Worm (Caenorhabditis elegans) whole organism, mixed stage, embryonic: ENCODE results near the gene F21H7.12.

Source experiments
- M03D4.4 ChIP-seq: sonication (generic microtip); optimal IDR thresholded peaks from 2 replicates; lab custom pipeline; 2017; ENCODE audit warnings: mild to moderate bottlenecking, missing genetic modification characterization, missing compliant biosample characterization
- bed-3 ChIP-seq: fragments of 200-800 bp; sonication (Bioruptor generic); optimal IDR thresholded peaks from 3 replicates; lab custom pipeline; 2018; ENCODE audit warnings: mild to moderate bottlenecking, missing genetic modification characterization, moderate library complexity, missing compliant biosample characterization
- blmp-1 ChIP-seq: fragments of 150-350 bp; optimal IDR thresholded peaks from 2 replicates; lab custom pipeline; 2014; ENCODE audit warnings: missing biosample characterization, missing genetic modification characterization
- ceh-39 ChIP-seq: fragments of 150-350 bp; optimal IDR thresholded peaks from 2 replicates; lab custom pipeline; 2014; ENCODE audit warnings: missing biosample characterization, missing genetic modification characterization
- ceh-43 ChIP-seq: fragments of 200-800 bp; sonication (Bioruptor generic); optimal IDR thresholded peaks from 2 replicates; lab custom pipeline; 2018; ENCODE audit warnings: mild to moderate bottlenecking, missing genetic modification characterization, moderate library complexity, missing compliant biosample characterization
- ceh-83 ChIP-seq: fragments of 200-800 bp; sonication (Bioruptor generic); optimal IDR thresholded peaks from 2 replicates; lab custom pipeline; 2018; ENCODE audit warnings: mild to moderate bottlenecking, missing genetic modification characterization, missing compliant biosample characterization
- ces-1 ChIP-seq: fragments of 150-350 bp; optimal IDR thresholded peaks from 2 replicates; lab custom pipeline; 2014; ENCODE audit warnings: missing biosample characterization, missing genetic modification reagents, missing genetic modification characterization
- elt-1 ChIP-seq: sonication (generic microtip); optimal IDR thresholded peaks from 2 replicates; lab custom pipeline; 2017; ENCODE audit warnings: missing genetic modification characterization, mild to moderate bottlenecking, missing compliant biosample characterization, antibody characterized with exemption, moderate library complexity, borderline replicate concordance; ENCODE audit not compliant: insufficient read depth
- elt-3 ChIP-seq: fragments of 150-350 bp; optimal IDR thresholded peaks from 2 replicates; lab custom pipeline; 2014; ENCODE audit warnings: missing biosample characterization, missing genetic modification characterization
- flh-1 ChIP-seq: fragments of 200-800 bp; sonication (Bioruptor generic); optimal IDR thresholded peaks from 2 replicates; lab custom pipeline; 2018; ENCODE audit warnings: mild to moderate bottlenecking, missing genetic modification characterization, moderate library complexity, missing compliant biosample characterization
- ham-2 ChIP-seq: fragments of 200-800 bp; sonication (Bioruptor generic); optimal IDR thresholded peaks from 2 replicates; lab custom pipeline; 2018; ENCODE audit warnings: mild to moderate bottlenecking, missing genetic modification characterization, missing compliant biosample characterization
- hlh-1 ChIP-seq: fragments of 150-350 bp; optimal IDR thresholded peaks from 2 replicates; lab custom pipeline; 2014; ENCODE audit warnings: missing biosample characterization, missing genetic modification reagents, missing genetic modification characterization
- lin-13 ChIP-seq: fragments of 150-350 bp; optimal IDR thresholded peaks from 2 replicates; lab custom pipeline; 2014; ENCODE audit warnings: missing biosample characterization, missing genetic modification characterization
- lin-32 ChIP-seq: fragments of 200-800 bp; sonication (Bioruptor generic); optimal IDR thresholded peaks from 2 replicates; lab custom pipeline; 2018; ENCODE audit warnings: mild to moderate bottlenecking, missing genetic modification characterization, missing compliant biosample characterization
- lsy-2 ChIP-seq: fragments of 150-350 bp; optimal IDR thresholded peaks from 2 replicates; lab custom pipeline; 2014; ENCODE audit warnings: missing biosample characterization, missing genetic modification characterization
- mab-5 ChIP-seq: fragments of 150-350 bp; optimal IDR thresholded peaks from 2 replicates; lab custom pipeline; 2014; ENCODE audit warnings: missing biosample characterization, missing genetic modification characterization
- mls-2 ChIP-seq: sonication (generic microtip); optimal IDR thresholded peaks from 2 replicates; lab custom pipeline; 2016; ENCODE audit warnings: mild to moderate bottlenecking, missing genetic modification characterization, moderate library complexity, missing compliant biosample characterization
- nhr-12 ChIP-seq: fragments of 150-350 bp; optimal IDR thresholded peaks from 2 replicates; lab custom pipeline; 2014; ENCODE audit warnings: missing biosample characterization, missing genetic modification characterization
- nhr-2 ChIP-seq: fragments of 150-350 bp; optimal IDR thresholded peaks from 2 replicates; lab custom pipeline; 2014; ENCODE audit warnings: missing biosample characterization, missing genetic modification characterization
- nhr-28 ChIP-seq: fragments of 150-350 bp; optimal IDR thresholded peaks from 2 replicates; lab custom pipeline; 2014; ENCODE audit warnings: missing biosample characterization, missing genetic modification characterization
- nhr-76 ChIP-seq: sonication (generic microtip); optimal IDR thresholded peaks from 2 replicates; lab custom pipeline; 2017; ENCODE audit warnings: missing biosample characterization, missing genetic modification characterization
- pha-4 ChIP-seq: fragments of 150-350 bp; optimal IDR thresholded peaks from 2 replicates; lab custom pipeline; 2018; ENCODE audit warnings: missing biosample characterization, missing genetic modification reagents, missing genetic modification characterization
- sem-2 ChIP-seq: fragments of 200-800 bp; sonication (Bioruptor generic); optimal IDR thresholded peaks from 2 replicates; lab custom pipeline; 2018; ENCODE audit warnings: mild to moderate bottlenecking, missing genetic modification characterization, missing compliant biosample characterization
- snpc-4 ChIP-seq: fragments of 150-350 bp; optimal IDR thresholded peaks from 2 replicates; lab custom pipeline; 2014; ENCODE audit warnings: missing biosample characterization, missing genetic modification characterization
- sptf-1 ChIP-seq: sonication (generic microtip); optimal IDR thresholded peaks from 2 replicates; lab custom pipeline; 2017; ENCODE audit warnings: mild to moderate bottlenecking, missing genetic modification characterization, moderate library complexity, missing compliant biosample characterization
- tbx-8 ChIP-seq: fragments of 200-800 bp; sonication (Bioruptor generic); optimal IDR thresholded peaks from 2 replicates; lab custom pipeline; 2018; ENCODE audit warnings: mild to moderate bottlenecking, missing genetic modification characterization, moderate library complexity, missing compliant biosample characterization
- unc-120 ChIP-seq: sonication (generic microtip); optimal IDR thresholded peaks from 2 replicates; lab custom pipeline; 2017; ENCODE audit warnings: missing genetic modification characterization, missing compliant biosample characterization; ENCODE audit not compliant: poor library complexity, severe bottlenecking
- unc-39 ChIP-seq: fragments of 150-350 bp; optimal IDR thresholded peaks from 2 replicates; lab custom pipeline; 2014; ENCODE audit warnings: missing biosample characterization, missing genetic modification characterization
- unc-62 ChIP-seq: fragments of 150-350 bp; optimal IDR thresholded peaks from 2 replicates; lab custom pipeline; 2014; ENCODE audit warnings: missing biosample characterization, missing genetic modification reagents, missing genetic modification characterization
- zip-8 ChIP-seq: fragments of 150-350 bp; optimal IDR thresholded peaks from 2 replicates; lab custom pipeline; 2014; ENCODE audit warnings: missing biosample characterization, missing genetic modification characterization
- ztf-11 ChIP-seq: fragments of 150-350 bp; optimal IDR thresholded peaks from 2 replicates; lab custom pipeline; 2014; ENCODE audit warnings: missing biosample characterization, missing genetic modification characterization

F21H7.12 gene

DNA sequence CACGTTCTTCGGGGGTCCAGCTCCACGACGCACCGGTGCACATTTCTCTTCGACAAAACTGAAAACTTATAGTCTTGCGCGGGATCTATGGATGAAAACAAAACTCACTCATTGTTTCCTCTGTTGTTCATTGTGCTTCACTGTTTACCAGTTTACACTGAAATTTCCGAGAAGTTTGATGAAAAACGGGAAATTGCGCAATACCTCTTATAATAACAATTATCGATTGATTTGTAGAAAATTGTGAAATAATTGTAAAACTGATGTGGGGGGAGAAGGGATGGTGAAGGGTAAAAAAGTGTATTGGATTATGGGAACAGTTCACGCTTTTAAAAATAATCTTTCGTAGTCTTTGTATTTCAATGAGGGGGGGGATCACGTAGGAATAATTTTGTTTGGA is 526 bp upstream of the F21H7.12 start:
- no peak for TF ChIP-seq ces-1 (GFP tag; lab: Kevin White, UChicago)
- TF ChIP-seq zip-8 (tag; lab: Kevin White, UChicago): peak; percentile 69

- TF ChIP-seq unc-62 (GFP tag; lab: Kevin White, UChicago) (no peak), nhr-2 (no peak), lin-32 (GFP tag; lab: Kevin White, UChicago) (no peak), nhr-28 (tag; lab: Kevin White, UChicago) (no peak), hlh-1 (tag; lab: Kevin White, UChicago) (no peak), lin-13 (tag; lab: Kevin White, UChicago) (no peak), mls-2 (tag; lab: Kevin White, UChicago) (no peak), ceh-39 (tag; lab: Kevin White, UChicago) (no peak)
- TF ChIP-seq, all 35 proteins: peak for 0
Observed at ce11 chrV:16232180-16232579, 2.2 kb downstream of the F21H7.12 start, which contains the start of gene gst-22. Gene gst-22 (minus strand): TSS chrV:16232282.

- TF ChIP-seq elt-3 (tag; lab: Kevin White, UChicago): no peak
Observed at ce11 chrV:16233624-16234023, 3.7 kb downstream of the F21H7.12 start, which contains the start of gene clec-233. Gene clec-233 (plus strand): TSS chrV:16233924.

ce11 chrV:16235135-16235534 is 5.2 kb downstream of the F21H7.12 start, which contains the start of gene F21H7.3:
Gene F21H7.3 (minus strand): TSS chrV:16235235.
- no peak for TF ChIP-seq mab-5
- no peak for TF ChIP-seq ceh-83
- TF ChIP-seq zip-8 (tag; lab: Kevin White, UChicago): no peak
- no peak for TF ChIP-seq elt-3 (tag; lab: Kevin White, UChicago)
- no peak for TF ChIP-seq lsy-2 (tag; lab: Kevin White, UChicago)
- no peak for TF ChIP-seq unc-62 (GFP tag; lab: Kevin White, UChicago)
- no peak for TF ChIP-seq sptf-1
- TF ChIP-seq tbx-8 (GFP tag; lab: Kevin White, UChicago): no peak
- no peak for TF ChIP-seq nhr-76 (tag; lab: Kevin White, UChicago)
- no peak for TF ChIP-seq mls-2 (tag; lab: Kevin White, UChicago)
- TF ChIP-seq unc-39 (tag; lab: Kevin White, UChicago): no peak
- TF ChIP-seq bed-3 (GFP tag; lab: Kevin White, UChicago): no peak

ce11 chrV:16235647-16236046 is 5.7 kb downstream of the F21H7.12 start, which contains the start of gene srh-98:
Gene srh-98 (minus strand): TSS chrV:16235747.
- TF ChIP-seq unc-120 (tag; lab: Kevin White, UChicago): no peak
- no peak for TF ChIP-seq elt-1 (tag; lab: Kevin White, UChicago)
- no peak for TF ChIP-seq lin-32 (GFP tag; lab: Kevin White, UChicago)

- TF ChIP-seq flh-1 (no peak), ham-2 (GFP tag; lab: Kevin White, UChicago) (no peak), ceh-39 (tag; lab: Kevin White, UChicago) (no peak), nhr-12 (no peak), mls-2 (tag; lab: Kevin White, UChicago) (no peak), ceh-43 (GFP tag; lab: Kevin White, UChicago) (no peak), elt-1 (tag; lab: Kevin White, UChicago) (no peak), sem-2 (GFP tag; lab: Kevin White, UChicago) (no peak), ceh-83 (no peak), lin-13 (tag; lab: Kevin White, UChicago) (no peak), ztf-11 (no peak), lsy-2 (tag; lab: Kevin White, UChicago) (no peak), blmp-1 (tag; lab: Kevin White, UChicago) (no peak), pha-4 (tag; lab: Kevin White, UChicago) (no peak), M03D4.4 (tag; lab: Kevin White, UChicago) (no peak), nhr-28 (tag; lab: Kevin White, UChicago) (no peak), sptf-1 (no peak), unc-39 (tag; lab: Kevin White, UChicago) (no peak), snpc-4 (no peak), hlh-1 (tag; lab: Kevin White, UChicago) (no peak)
Observed at ce11 chrV:16237223-16237622, 7.3 kb downstream of the F21H7.12 start, which contains the start of gene F21H7.5. Gene F21H7.5 (plus strand): TSS chrV:16237523.
